Worm (Caenorhabditis elegans): ENCODE data around the gene nnt-1.

The nnt-1 gene

ce11 chrX:6129277-6129676 lies 7.2 kb downstream of the nnt-1 start (continued):
- no peak for TF ChIP-seq hmg-1.2 (GFP tag; IDR thresholded peaks at IDR 0.05)
- TF ChIP-seq nfyb-1 (GFP tag; IDR thresholded peaks at IDR 0.05), result no peak
- TF ChIP-seq bed-1 (GFP tag; IDR thresholded peaks at IDR 0.05), result no peak
- TF ChIP-seq ama-1 (optimal IDR thresholded peaks at IDR 0.05), result no peak
- no peak for TF ChIP-seq ama-1 (GFP tag; optimal IDR thresholded peaks at IDR 0.05)
- TF ChIP-seq ZK185.1 (tag; optimal IDR thresholded peaks at IDR 0.05; ENCODE audit: poor library complexity, severe bottlenecking), result no peak
- TF ChIP-seq sptf-2 (GFP tag; optimal IDR thresholded peaks at IDR 0.05), result no peak
- no peak for TF ChIP-seq ceh-91 (GFP tag; IDR thresholded peaks at IDR 0.05)
- TF ChIP-seq chd-7 (tag; optimal IDR thresholded peaks at IDR 0.05), result no peak
- TF ChIP-seq T07F8.4 (tag; optimal IDR thresholded peaks at IDR 0.05), result no peak
- no peak for TF ChIP-seq lsy-27 (tag; optimal IDR thresholded peaks at IDR 0.05; ENCODE audit: borderline replicate concordance, insufficient read depth)
- TF ChIP-seq B0336.3 (GFP tag; IDR thresholded peaks at IDR 0.05), result peak; percentile 47; the same call in 1 of the 2 replicates
- no peak for TF ChIP-seq ccch-3 (GFP tag; optimal IDR thresholded peaks at IDR 0.05)
- TF ChIP-seq F37B4.10 (GFP tag; IDR thresholded peaks at IDR 0.05), result no peak
- no peak for TF ChIP-seq ztf-28 (GFP tag; IDR thresholded peaks at IDR 0.05)
- TF ChIP-seq mcd-1 (GFP tag; IDR thresholded peaks at IDR 0.05), result no peak
- TF ChIP-seq mel-28 (tag; optimal IDR thresholded peaks at IDR 0.05; ENCODE audit: borderline replicate concordance), result no peak
- TF ChIP-seq let-526 (GFP tag; IDR thresholded peaks at IDR 0.05), result no peak
- TF ChIP-seq F39B2.1 (GFP tag; IDR thresholded peaks at IDR 0.05), result no peak
- TF ChIP-seq nfya-1 (tag; optimal IDR thresholded peaks at IDR 0.05; ENCODE audit: borderline replicate concordance, insufficient read depth), result no peak
- no peak for TF ChIP-seq mxl-1 (tag; optimal IDR thresholded peaks at IDR 0.05)
- no peak for TF ChIP-seq F57A8.1 (GFP tag; optimal IDR thresholded peaks at IDR 0.05)
- peak; percentile 88 for TF ChIP-seq nhr-80 (tag; optimal IDR thresholded peaks at IDR 0.05)
- no peak for TF ChIP-seq Y56A3A.18 (GFP tag; IDR thresholded peaks at IDR 0.05)
- no peak for TF ChIP-seq egl-44 (GFP tag; IDR thresholded peaks at IDR 0.05)
- no peak for TF ChIP-seq tbp1 (GFP tag; optimal IDR thresholded peaks at IDR 0.05)
- no peak for TF ChIP-seq die-1 (tag; optimal IDR thresholded peaks at IDR 0.05)
- no peak for TF ChIP-seq Y67H2A.10 (GFP tag; conservative IDR thresholded peaks at IDR 0.05)
- TF ChIP-seq madf-3 (GFP tag; IDR thresholded peaks at IDR 0.05), result no peak

ce11 chrX:6134423-6134822 lies 12.3 kb downstream of the nnt-1 start:
- no peak for TF ChIP-seq tlf-1 (GFP tag; optimal IDR thresholded peaks at IDR 0.05)
- TF ChIP-seq ceh-40 (GFP tag; IDR thresholded peaks at IDR 0.05), result no peak
- no peak for TF ChIP-seq Y79H2A.3 (GFP tag; conservative IDR thresholded peaks at IDR 0.05)
- TF ChIP-seq madf-3 (GFP tag; IDR thresholded peaks at IDR 0.05), result 0 out of 2 replicates have a peak, but pooled peaks have one; percentile 35
- no peak for TF ChIP-seq nfyb-1 (GFP tag; IDR thresholded peaks at IDR 0.05)
- TF ChIP-seq egl-44 (GFP tag; IDR thresholded peaks at IDR 0.05), result no peak
- no peak for TF ChIP-seq F55B11.4 (tag; optimal IDR thresholded peaks at IDR 0.05; ENCODE audit: borderline replicate concordance, insufficient read depth)
- no peak for TF ChIP-seq tbx-9 (tag; optimal IDR thresholded peaks at IDR 0.05; ENCODE audit: borderline replicate concordance)
- no peak for TF ChIP-seq C17E4.6 (GFP tag; IDR thresholded peaks at IDR 0.05)
- no peak for TF ChIP-seq Y67H2A.10 (GFP tag; conservative IDR thresholded peaks at IDR 0.05)
- TF ChIP-seq zfh-2 (GFP tag; conservative IDR thresholded peaks at IDR 0.05), result peak; percentile 92
- no peak for TF ChIP-seq ztf-26 (tag; optimal IDR thresholded peaks at IDR 0.05)
- TF ChIP-seq ztf-3 (GFP tag; optimal IDR thresholded peaks at IDR 0.05), result no peak
- peak; percentile 47 for TF ChIP-seq egrh-3 (GFP tag; IDR thresholded peaks at IDR 0.05)
